Fruit fly (Drosophila melanogaster) whole organism, adult: ENCODE measurements around the gene Prtl99C.
A peak's percentile ranks its signal among the peaks of the same experiment; 100 is the strongest.

Source experiments
- CG11617 ChIP-seq: fragments of 200-800 bp; sonication (Bioruptor generic); optimal IDR thresholded peaks from 2 replicates; lab custom pipeline; 2017; ENCODE audit warnings: mild to moderate bottlenecking, missing biosample characterization, missing genetic modification reagents, missing genetic modification characterization
- CG12768 ChIP-seq: fragments of 200-800 bp; sonication (Bioruptor generic); optimal IDR thresholded peaks from 2 replicates; lab custom pipeline; 2017; ENCODE audit warnings: missing biosample characterization, missing genetic modification characterization, mild to moderate bottlenecking, moderate library complexity, missing genetic modification reagents
- CG14711 ChIP-seq: fragments of 200-800 bp; sonication (Bioruptor generic); optimal IDR thresholded peaks from 2 replicates; lab custom pipeline; 2018; ENCODE audit warnings: missing biosample characterization, mild to moderate bottlenecking, missing genetic modification characterization, moderate library complexity
- CG1620 ChIP-seq: fragments of 200-800 bp; sonication (Bioruptor generic); optimal IDR thresholded peaks from 2 replicates; lab custom pipeline; 2016; ENCODE audit warnings: missing biosample characterization, missing genetic modification characterization
- CG33017 ChIP-seq: fragments of 200-800 bp; sonication (Bioruptor generic); optimal IDR thresholded peaks from 2 replicates; lab custom pipeline; 2018; ENCODE audit warnings: missing biosample characterization, mild to moderate bottlenecking, missing genetic modification characterization, moderate library complexity
- CG5204 ChIP-seq: fragments of 200-800 bp; sonication (Bioruptor generic); optimal IDR thresholded peaks from 2 replicates; lab custom pipeline; 2016; ENCODE audit warnings: missing biosample characterization, missing genetic modification characterization
- CG7045 ChIP-seq: fragments of 200-800 bp; sonication (Bioruptor generic); optimal IDR thresholded peaks from 2 replicates; lab custom pipeline; 2017; ENCODE audit warnings: missing biosample characterization, mild to moderate bottlenecking, missing genetic modification characterization
- CG7101 ChIP-seq: fragments of 200-800 bp; sonication (Bioruptor generic); optimal IDR thresholded peaks from 2 replicates; lab custom pipeline; 2018; ENCODE audit warnings: missing biosample characterization, mild to moderate bottlenecking, missing genetic modification characterization, moderate library complexity
- Clk ChIP-seq: fragments of 200-800 bp; sonication (Bioruptor generic); optimal IDR thresholded peaks from 2 replicates; lab custom pipeline; 2017; ENCODE audit warnings: missing biosample characterization, missing genetic modification characterization
- Crg-1 ChIP-seq: fragments of 200-800 bp; sonication (Bioruptor generic); optimal IDR thresholded peaks from 2 replicates; lab custom pipeline; 2016; ENCODE audit warnings: missing biosample characterization, missing genetic modification characterization
- Hr96 ChIP-seq: fragments of 200-800 bp; sonication (Bioruptor generic); optimal IDR thresholded peaks from 2 replicates; lab custom pipeline; 2016; ENCODE audit warnings: missing biosample characterization, missing genetic modification characterization
- Mnt ChIP-seq: fragments of 200-800 bp; sonication (Bioruptor generic); optimal IDR thresholded peaks from 2 replicates; lab custom pipeline; 2016; ENCODE audit warnings: missing biosample characterization, mild to moderate bottlenecking, missing genetic modification characterization
- bab1 ChIP-seq: fragments of 200-800 bp; sonication (Bioruptor generic); optimal IDR thresholded peaks from 3 replicates; lab custom pipeline; 2019; ENCODE audit warnings: missing biosample characterization, mild to moderate bottlenecking, missing genetic modification characterization, moderate library complexity
- cic ChIP-seq: fragments of 200-800 bp; sonication (Bioruptor generic); optimal IDR thresholded peaks from 2 replicates; lab custom pipeline; 2017; ENCODE audit warnings: missing biosample characterization, mild to moderate bottlenecking, missing genetic modification characterization, moderate library complexity
- cnc ChIP-seq, 2 experiments: fragments of >200 bp; optimal IDR thresholded peaks; 2 replicates each; lab custom pipeline; 2017
- kay ChIP-seq: fragments of 200-800 bp; sonication (Bioruptor generic); peaks from one replicate; lab custom pipeline; 2016; ENCODE audit warnings: missing biosample characterization, missing genetic modification characterization, borderline replicate concordance
- ovo ChIP-seq: fragments of 200-800 bp; sonication (Bioruptor generic); optimal IDR thresholded peaks from 2 replicates; lab custom pipeline; 2016; ENCODE audit warnings: missing biosample characterization, missing genetic modification characterization
- pad ChIP-seq: fragments of 200-800 bp; sonication (Bioruptor generic); optimal IDR thresholded peaks from 3 replicates; lab custom pipeline; 2017; ENCODE audit warnings: missing biosample characterization, missing genetic modification characterization, mild to moderate bottlenecking, moderate library complexity, missing genetic modification reagents
- tj ChIP-seq: fragments of 200-800 bp; sonication (Bioruptor generic); optimal IDR thresholded peaks from 3 replicates; lab custom pipeline; 2017; ENCODE audit warnings: missing biosample characterization, mild to moderate bottlenecking, missing genetic modification characterization, moderate library complexity
- toe ChIP-seq: fragments of 200-800 bp; sonication (Bioruptor generic); optimal IDR thresholded peaks from 2 replicates; lab custom pipeline; 2016; ENCODE audit warnings: missing biosample characterization, missing genetic modification characterization

The Prtl99C gene

dm6 chr3R:29834759-29835709, 716 bp upstream of the Prtl99C start, which contains the start of gene Atg16:
TSS of gene Atg16 (minus strand) at chr3R:29835101.
- peak; percentile 19 for TF ChIP-seq CG11617
- no peak for TF ChIP-seq CG33017 (tag; lab: Kevin White, UChicago)
- peak; percentile 50 for TF ChIP-seq CG1620
- peak; percentile 4 for TF ChIP-seq CG7101
- peak; percentile 31 for TF ChIP-seq toe (GFP tag; lab: Kevin White, UChicago)
- peak; percentile 49 for TF ChIP-seq kay (GFP tag; lab: Kevin White, UChicago)
- TF ChIP-seq Hr96 (GFP tag; lab: Kevin White, UChicago): no peak
- no peak for TF ChIP-seq Clk
- TF ChIP-seq cic: no peak
- TF ChIP-seq Crg-1 (GFP tag; lab: Kevin White, UChicago): peak; percentile 27
- TF ChIP-seq bab1 (GFP tag; lab: Kevin White, UChicago): peak; percentile 7
- no peak for TF ChIP-seq CG14711 (tag; lab: Kevin White, UChicago)
- no peak for TF ChIP-seq CG7045
- peak; percentile 30 for TF ChIP-seq CG5204
- peak; percentile 50 for TF ChIP-seq pad (GFP tag; lab: Kevin White, UChicago)
- peak; percentile 10 for TF ChIP-seq CG12768

- TF ChIP-seq kay (GFP tag; lab: Kevin White, UChicago): no peak
- no peak for TF ChIP-seq Mnt (GFP tag; lab: Kevin White, UChicago)
- TF ChIP-seq CG11617: no peak
- TF ChIP-seq Crg-1 (GFP tag; lab: Kevin White, UChicago): no peak
- TF ChIP-seq toe (GFP tag; lab: Kevin White, UChicago): no peak
- TF ChIP-seq CG1620: no peak
- no peak for TF ChIP-seq cic
- TF ChIP-seq cnc (optimal IDR thresholded peaks at IDR 0.05; lab: Kevin White, UChicago): no peak
- TF ChIP-seq Clk: no peak
- no peak for TF ChIP-seq bab1 (GFP tag; lab: Kevin White, UChicago)
- no peak for TF ChIP-seq CG7101
- TF ChIP-seq pad (GFP tag; lab: Kevin White, UChicago): no peak
- TF ChIP-seq CG14711 (tag; lab: Kevin White, UChicago): no peak
- TF ChIP-seq CG5204: no peak
- TF ChIP-seq ovo (GFP tag; lab: Kevin White, UChicago): no peak
- no peak for TF ChIP-seq Hr96 (GFP tag; lab: Kevin White, UChicago)
- no peak for TF ChIP-seq tj (GFP tag; lab: Kevin White, UChicago)
These were observed 438 bp downstream of the Prtl99C start, which contains the start of gene CG42592 for dm6 chr3R:29836188-29836587. TSS of gene CG42592 (minus strand) at chr3R:29836288.

dm6 chr3R:29837771-29838170, 2.0 kb downstream of the Prtl99C start:
- TF ChIP-seq Hr96 (GFP tag; lab: Kevin White, UChicago) (no peak), kay (GFP tag; lab: Kevin White, UChicago) (no peak), toe (GFP tag; lab: Kevin White, UChicago) (no peak), CG5204 (no peak), Crg-1 (GFP tag; lab: Kevin White, UChicago) (no peak), CG12768 (no peak), tj (GFP tag; lab: Kevin White, UChicago) (no peak), CG7045 (no peak), cic (no peak), Mnt (GFP tag; lab: Kevin White, UChicago) (no peak), CG14711 (tag; lab: Kevin White, UChicago) (no peak), ovo (GFP tag; lab: Kevin White, UChicago) (no peak), Clk (no peak), CG11617 (no peak)

dm6 chr3R:29838751-29839150, 3.0 kb downstream of the Prtl99C start:
- no peak for TF ChIP-seq Crg-1 (GFP tag; lab: Kevin White, UChicago)
- no peak for TF ChIP-seq Mnt (GFP tag; lab: Kevin White, UChicago)
- TF ChIP-seq ovo (GFP tag; lab: Kevin White, UChicago): no peak
- TF ChIP-seq cnc (optimal IDR thresholded peaks at IDR 0.05; lab: Kevin White, UChicago): no peak
- TF ChIP-seq CG11617: no peak
- TF ChIP-seq CG12768: no peak
- TF ChIP-seq kay (GFP tag; lab: Kevin White, UChicago): no peak
- no peak for TF ChIP-seq Hr96 (GFP tag; lab: Kevin White, UChicago)
- TF ChIP-seq tj (GFP tag; lab: Kevin White, UChicago): no peak
- no peak for TF ChIP-seq bab1 (GFP tag; lab: Kevin White, UChicago)
- no peak for TF ChIP-seq CG5204
- no peak for TF ChIP-seq toe (GFP tag; lab: Kevin White, UChicago)
- no peak for TF ChIP-seq CG14711 (tag; lab: Kevin White, UChicago)
- no peak for TF ChIP-seq CG33017 (tag; lab: Kevin White, UChicago)
- no peak for TF ChIP-seq cic
- TF ChIP-seq CG1620: no peak

- TF ChIP-seq CG12768: no peak
- no peak for TF ChIP-seq ovo (GFP tag; lab: Kevin White, UChicago)
- peak; percentile 56 for TF ChIP-seq bab1 (GFP tag; lab: Kevin White, UChicago)
- peak; percentile 95 for TF ChIP-seq tj (GFP tag; lab: Kevin White, UChicago)
- no peak for TF ChIP-seq Mnt (GFP tag; lab: Kevin White, UChicago)
These were observed 4.1 kb downstream of the Prtl99C start for dm6 chr3R:29839707-29840311.
